Fruit fly (Drosophila melanogaster) whole organism, pupa: ENCODE data around the gene CG13607.

ENCODE experiments used
- CG10348 ChIP-seq: fragments of 200-800 bp; sonication (Bioruptor generic); IDR thresholded peaks from 2 replicates; pipeline ENCODE4 v1.3.6; 2022; ENCODE audit warnings: missing biosample characterization, missing genetic modification characterization
- CG12605 ChIP-seq: fragments of 200-800 bp; sonication (Bioruptor generic); IDR thresholded peaks from 2 replicates; pipeline ENCODE4 v1.3.6; 2022; ENCODE audit warnings: missing biosample characterization, missing genetic modification characterization
- CG13204 ChIP-seq: fragments of 200-800 bp; sonication (Bioruptor generic); optimal IDR thresholded peaks from 2 replicates; lab custom pipeline; 2018; ENCODE audit warnings: missing biosample characterization, mild to moderate bottlenecking, missing genetic modification characterization, moderate library complexity
- CG14655 ChIP-seq: fragments of 200-800 bp; sonication (Bioruptor generic); optimal IDR thresholded peaks from 3 replicates; lab custom pipeline; 2017; ENCODE audit warnings: mild to moderate bottlenecking, missing biosample characterization, missing genetic modification reagents, missing genetic modification characterization
- CG15710 ChIP-seq: fragments of 200-800 bp; sonication (Bioruptor generic); optimal IDR thresholded peaks from 2 replicates; lab custom pipeline; 2018; ENCODE audit warnings: missing biosample characterization, mild to moderate bottlenecking, missing genetic modification characterization, moderate library complexity
- CG17806 ChIP-seq: fragments of 200-800 bp; sonication (Bioruptor generic); optimal IDR thresholded peaks from 2 replicates; lab custom pipeline; 2018; ENCODE audit warnings: missing biosample characterization, mild to moderate bottlenecking, missing genetic modification characterization, moderate library complexity
- CG32121 ChIP-seq: fragments of 200-800 bp; sonication (Bioruptor generic); IDR thresholded peaks from 2 replicates; pipeline ENCODE4 v1.3.6; 2022; ENCODE audit warnings: missing biosample characterization, missing genetic modification characterization
- CG34367 ChIP-seq: fragments of 200-800 bp; sonication (Bioruptor generic); optimal IDR thresholded peaks from 2 replicates; lab custom pipeline; 2018; ENCODE audit warnings: missing biosample characterization, mild to moderate bottlenecking, missing genetic modification characterization
- CG4496 ChIP-seq: fragments of 200-800 bp; sonication (Bioruptor generic); IDR thresholded peaks from 3 replicates; pipeline ENCODE4 v1.3.6; 2022; ENCODE audit warnings: missing biosample characterization, missing genetic modification characterization
- CG8159 ChIP-seq: fragments of 200-800 bp; sonication (Bioruptor generic); optimal IDR thresholded peaks from 3 replicates; lab custom pipeline; 2018; ENCODE audit warnings: missing biosample characterization, mild to moderate bottlenecking, missing genetic modification characterization, moderate library complexity
- CG8301 ChIP-seq: fragments of 200-800 bp; sonication (Bioruptor generic); optimal IDR thresholded peaks from 2 replicates; lab custom pipeline; 2018; ENCODE audit warnings: missing biosample characterization, mild to moderate bottlenecking, missing genetic modification characterization
- CG9948 ChIP-seq: fragments of 200-800 bp; sonication (Bioruptor generic); optimal IDR thresholded peaks from 2 replicates; lab custom pipeline; 2018; ENCODE audit warnings: missing biosample characterization, mild to moderate bottlenecking, missing genetic modification characterization, moderate library complexity
- D1 ChIP-seq: fragments of 200-800 bp; sonication (Bioruptor generic); optimal IDR thresholded peaks from 2 replicates; lab custom pipeline; 2018; ENCODE audit warnings: missing biosample characterization, mild to moderate bottlenecking, missing genetic modification characterization, moderate library complexity
- EcR ChIP-seq: fragments of 200-800 bp; sonication (Bioruptor generic); optimal IDR thresholded peaks from 3 replicates; lab custom pipeline; 2019; ENCODE audit warnings: missing biosample characterization, missing genetic modification characterization, mild to moderate bottlenecking, moderate library complexity, missing genetic modification reagents
- Ets98B ChIP-seq: fragments of 200-800 bp; sonication (Bioruptor generic); IDR thresholded peaks from 2 replicates; pipeline ENCODE4 v1.3.6; 2022; ENCODE audit warnings: missing biosample characterization, missing genetic modification characterization
- Pif1A ChIP-seq: fragments of 200-800 bp; sonication (Bioruptor generic); optimal IDR thresholded peaks from 3 replicates; lab custom pipeline; 2016; ENCODE audit warnings: missing biosample characterization, missing genetic modification characterization
- Pif1B ChIP-seq: fragments of 200-800 bp; sonication (Bioruptor generic); optimal IDR thresholded peaks from 3 replicates; lab custom pipeline; 2016; ENCODE audit warnings: missing biosample characterization, missing genetic modification characterization
- Snoo ChIP-seq: fragments of 200-800 bp; sonication (Bioruptor generic); optimal IDR thresholded peaks from 3 replicates; lab custom pipeline; 2017; ENCODE audit warnings: missing biosample characterization, mild to moderate bottlenecking, missing genetic modification characterization, inconsistent platforms
- fd96Ca ChIP-seq: fragments of 200-800 bp; sonication (Bioruptor generic); IDR thresholded peaks from 3 replicates; pipeline ENCODE4 v1.3.6; 2022; ENCODE audit warnings: missing biosample characterization, missing genetic modification characterization
- gl ChIP-seq: fragments of 200-800 bp; sonication (Bioruptor generic); optimal IDR thresholded peaks from 2 replicates; lab custom pipeline; 2018; ENCODE audit warnings: missing biosample characterization, mild to moderate bottlenecking, missing genetic modification characterization
- rn ChIP-seq: fragments of 200-800 bp; sonication (Bioruptor generic); IDR thresholded peaks from 2 replicates; pipeline ENCODE4 v1.3.6; 2022; ENCODE audit warnings: missing biosample characterization, missing genetic modification characterization

The CG13607 gene

dm6 chr3R:24116180-24116579 is at the start of gene CG13607:
Gene CG13607 (minus strand): TSS chr3R:24116322.
- TF ChIP-seq CG17806 (tag; lab: Kevin White, UChicago) = no peak
- TF ChIP-seq CG4496 (GFP tag; lab: Robert Waterston, UW) = no peak
- TF ChIP-seq CG14655 (GFP tag; lab: Kevin White, UChicago) = peak; percentile 12
- no peak for TF ChIP-seq gl
- no peak for TF ChIP-seq CG12605 (GFP tag; lab: Robert Waterston, UW)
- no peak for TF ChIP-seq CG15710 (tag; lab: Kevin White, UChicago)

- TF ChIP-seq CG15710 (tag; lab: Kevin White, UChicago) (peak; percentile 49), CG34367 (tag; lab: Kevin White, UChicago) (peak; percentile 18), CG10348 (GFP tag; lab: Robert Waterston, UW) (no peak), Pif1A (GFP tag; lab: Kevin White, UChicago) (no peak), EcR (GFP tag; lab: Kevin White, UChicago) (peak; percentile 3), CG9948 (tag; lab: Kevin White, UChicago) (peak; percentile 10), Pif1B (GFP tag; lab: Kevin White, UChicago) (no peak), Ets98B (GFP tag; lab: Robert Waterston, UW) (peak; percentile 56), CG12605 (GFP tag; lab: Robert Waterston, UW) (peak; percentile 51; the same call in 1 of the 2 replicates), CG4496 (GFP tag; lab: Robert Waterston, UW) (peak; percentile 63; the same call in 1 of the 3 replicates), CG14655 (GFP tag; lab: Kevin White, UChicago) (no peak), CG8301 (tag; lab: Kevin White, UChicago) (peak; percentile 46), CG32121 (peak; percentile 66), CG17806 (tag; lab: Kevin White, UChicago) (peak; percentile 22), CG13204 (no peak), gl (no peak), Snoo (tag; lab: Kevin White, UChicago) (peak; percentile 48), CG8159 (tag; lab: Kevin White, UChicago) (peak; percentile 60)
These were observed 47.5 kb upstream of the CG13607 start, which contains the start of gene Apc2 for dm6 chr3R:24163556-24164022. Gene Apc2 (plus strand): TSS chr3R:24163966.

- no peak for TF ChIP-seq fd96Ca (GFP tag; lab: Robert Waterston, UW)
- no peak for TF ChIP-seq D1 (tag; lab: Kevin White, UChicago)
- TF ChIP-seq CG15710 (tag; lab: Kevin White, UChicago) = no peak
- no peak for TF ChIP-seq CG34367 (tag; lab: Kevin White, UChicago)
- TF ChIP-seq EcR (GFP tag; lab: Kevin White, UChicago) = no peak
- no peak for TF ChIP-seq CG8301 (tag; lab: Kevin White, UChicago)
- TF ChIP-seq CG12605 (GFP tag; lab: Robert Waterston, UW) = no peak
- TF ChIP-seq CG4496 (GFP tag; lab: Robert Waterston, UW) = no peak
- no peak for TF ChIP-seq Pif1B (GFP tag; lab: Kevin White, UChicago)
- no peak for TF ChIP-seq CG32121
- TF ChIP-seq Pif1A (GFP tag; lab: Kevin White, UChicago) = no peak
- no peak for TF ChIP-seq rn
- no peak for TF ChIP-seq CG8159 (tag; lab: Kevin White, UChicago)
- TF ChIP-seq CG17806 (tag; lab: Kevin White, UChicago) = no peak
- no peak for TF ChIP-seq CG13204
- no peak for TF ChIP-seq Ets98B (GFP tag; lab: Robert Waterston, UW)
- no peak for TF ChIP-seq Snoo (tag; lab: Kevin White, UChicago)
These were observed 46.8 kb upstream of the CG13607 start, which contains the start of gene mRpS24 for dm6 chr3R:24162774-24163555. Gene mRpS24 (minus strand): TSS chr3R:24163545.

DNA sequence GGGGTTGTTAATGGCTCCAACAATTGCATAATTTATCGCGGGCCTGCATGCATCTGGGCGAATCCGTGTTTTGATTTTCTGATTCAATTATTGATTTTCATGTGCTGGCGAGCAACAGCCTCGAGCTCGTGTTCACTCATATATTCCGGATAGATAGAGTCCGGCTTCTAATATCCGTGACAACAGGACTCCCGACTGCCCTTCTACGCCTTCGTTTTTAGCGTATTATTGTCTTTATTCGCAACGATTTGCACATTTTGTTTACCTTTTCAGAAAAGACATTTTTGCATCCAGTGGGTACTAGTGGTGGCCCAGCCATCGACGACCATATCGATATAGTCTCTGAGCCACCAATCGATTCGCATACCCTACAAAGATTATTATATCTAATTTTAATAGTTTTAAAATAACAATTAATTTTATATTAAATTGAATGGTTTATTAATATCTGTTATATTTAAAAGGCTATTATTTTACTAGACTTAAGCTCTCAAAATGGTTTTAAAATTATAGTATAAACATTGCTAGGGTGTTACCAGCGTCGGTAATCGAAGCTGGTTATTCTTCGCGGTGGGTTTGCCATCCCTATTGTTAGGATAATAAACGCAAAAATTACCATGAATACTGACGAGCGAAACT is 45.2 kb upstream of the CG13607 start, which contains the start of the genes Myo95E and TBC1d7:
Gene Myo95E, minus strand, starts transcription at position 326 of the 639 bp plus-strand sequence.
Gene TBC1d7, plus strand, starts transcription at position 555 of the 639 bp plus-strand sequence.
- TF ChIP-seq CG17806 (tag; lab: Kevin White, UChicago) = peak; percentile 87
- TF ChIP-seq CG10348 (GFP tag; lab: Robert Waterston, UW) = peak; percentile 86
- TF ChIP-seq fd96Ca (GFP tag; lab: Robert Waterston, UW) = peak; percentile 91
- TF ChIP-seq rn = peak; percentile 85
- TF ChIP-seq CG34367 (tag; lab: Kevin White, UChicago) = peak; percentile 84
- TF ChIP-seq CG4496 (GFP tag; lab: Robert Waterston, UW) = peak; percentile 94
- no peak for TF ChIP-seq CG14655 (GFP tag; lab: Kevin White, UChicago)
- peak; percentile 93 for TF ChIP-seq CG12605 (GFP tag; lab: Robert Waterston, UW)
- TF ChIP-seq CG9948 (tag; lab: Kevin White, UChicago) = peak; percentile 87
- peak; percentile 93 for TF ChIP-seq Ets98B (GFP tag; lab: Robert Waterston, UW)
- TF ChIP-seq CG32121 = peak; percentile 94
- TF ChIP-seq Pif1A (GFP tag; lab: Kevin White, UChicago) = no peak
- TF ChIP-seq gl = peak; percentile 75
- no peak for TF ChIP-seq D1 (tag; lab: Kevin White, UChicago)
- peak; percentile 92 for TF ChIP-seq CG15710 (tag; lab: Kevin White, UChicago)
- peak; percentile 89 for TF ChIP-seq Snoo (tag; lab: Kevin White, UChicago)
- TF ChIP-seq CG13204 = no peak
- peak; percentile 87 for TF ChIP-seq Pif1B (GFP tag; lab: Kevin White, UChicago)
- TF ChIP-seq EcR (GFP tag; lab: Kevin White, UChicago) = peak; percentile 36
- peak; percentile 85 for TF ChIP-seq CG8301 (tag; lab: Kevin White, UChicago)
- TF ChIP-seq CG8159 (tag; lab: Kevin White, UChicago) = peak; percentile 91
